Worm (Caenorhabditis elegans) whole organism, L4 larva: ENCODE measurements around the gene K07C5.13.

Source experiments
- R02D3.7 ChIP-seq: fragments of 150-350 bp; sonication (generic microtip); optimal IDR thresholded peaks from 3 replicates; lab custom pipeline; 2014; ENCODE audit warnings: missing biosample characterization, missing genetic modification characterization
- Y75B8A.6 ChIP-seq: fragments of 200-800 bp; sonication (Bioruptor generic); IDR thresholded peaks from 2 replicates; pipeline ENCODE4 v1.3.6; 2022; ENCODE audit warnings: missing genetic modification reagents, missing genetic modification characterization, missing compliant biosample characterization
- aha-1 ChIP-seq: fragments of 150-350 bp; peaks from one replicate; lab custom pipeline; 2014; ENCODE audit warnings: missing biosample characterization, missing genetic modification characterization
- lin-1 ChIP-seq: fragments of 200-800 bp; sonication (Bioruptor generic); IDR thresholded peaks from 2 replicates; pipeline ENCODE4 v1.3.6; 2022; ENCODE audit warnings: missing genetic modification reagents, missing genetic modification characterization, missing compliant biosample characterization
- lir-3 ChIP-seq: sonication (generic microtip); optimal IDR thresholded peaks from 2 replicates; lab custom pipeline; 2016; ENCODE audit warnings: mild to moderate bottlenecking, missing genetic modification characterization, missing compliant biosample characterization
- nhr-42 ChIP-seq: fragments of 200-800 bp; sonication (Bioruptor generic); IDR thresholded peaks from 2 replicates; pipeline ENCODE4 v1.3.6; 2022; ENCODE audit warnings: missing genetic modification characterization, missing compliant biosample characterization
- nhr-77 ChIP-seq: fragments of 150-350 bp; optimal IDR thresholded peaks from 2 replicates; lab custom pipeline; 2014; ENCODE audit warnings: missing biosample characterization, missing genetic modification characterization
- pha-4 ChIP-seq, 2 experiments: fragments of 150-350 bp in 1 of 2; fragments of 200-800 bp in 1 of 2; sonication (Bioruptor generic) in 1 of 2; IDR thresholded peaks in 1 of 2; optimal IDR thresholded peaks in 1 of 2; 2 replicates each; pipeline versions ENCODE4 v1.3.6 to Lab custom; 2014 to 2022; ENCODE audit warnings: missing genetic modification characterization in 2 of 2, missing genetic modification reagents in 2 of 2, missing biosample characterization in 1 of 2, missing compliant biosample characterization in 1 of 2
- pqm-1 ChIP-seq: sonication (generic microtip); optimal IDR thresholded peaks from 2 replicates; lab custom pipeline; 2017; ENCODE audit warnings: missing biosample characterization, missing genetic modification characterization
- set-16 ChIP-seq: fragments of 200-800 bp; sonication (Bioruptor generic); IDR thresholded peaks from 2 replicates; pipeline ENCODE4 v1.3.6; 2022; ENCODE audit warnings: missing genetic modification reagents, missing genetic modification characterization, missing compliant biosample characterization
- unc-130 ChIP-seq: sonication (generic microtip); optimal IDR thresholded peaks from 2 replicates; lab custom pipeline; 2016; ENCODE audit warnings: missing genetic modification reagents, missing genetic modification characterization, missing compliant biosample characterization
- unc-62 ChIP-seq, 3 experiments: fragments of 150-350 bp in 1 of 3; sonication (generic microtip); optimal IDR thresholded peaks in 2 of 3; peaks in 1 of 3; 1 replicate in 1 of 3; 2 replicates in 2 of 3; lab custom pipeline; 2014 to 2017; ENCODE audit warnings: missing biosample characterization in 3 of 3, missing genetic modification characterization in 3 of 3, missing genetic modification reagents in 3 of 3, missing genotype in 1 of 3
- ztf-11 ChIP-seq: fragments of 150-350 bp; optimal IDR thresholded peaks from 2 replicates; lab custom pipeline; 2014; ENCODE audit warnings: missing biosample characterization, missing genetic modification characterization
- ztf-7 ChIP-seq: fragments of 150-350 bp; optimal IDR thresholded peaks from 2 replicates; lab custom pipeline; 2014; ENCODE audit warnings: missing biosample characterization, missing genetic modification characterization

ce11 chrV:10387412-10387811, 45.6 kb downstream of the K07C5.13 start:
- TF ChIP-seq Y75B8A.6 (no peak), aha-1 (tag; lab: Kevin White, UChicago) (no peak), unc-62 (GFP tag; optimal IDR thresholded peaks at IDR 0.05 in 1 of 2; lab: Kevin White, UChicago) (peak in 1 of 2 experiments; percentile 2), unc-62 (tag; optimal IDR thresholded peaks at IDR 0.05; lab: Kevin White, UChicago) (no peak), R02D3.7 (tag; lab: Kevin White, UChicago) (no peak), lir-3 (tag; lab: Kevin White, UChicago) (no peak), nhr-77 (tag; lab: Kevin White, UChicago) (no peak), pqm-1 (tag; lab: Kevin White, UChicago) (no peak), ztf-11 (no peak), ztf-7 (tag; lab: Kevin White, UChicago) (no peak), nhr-42 (GFP tag; lab: Robert Waterston, UW) (no peak), set-16 (GFP tag; lab: Robert Waterston, UW) (no peak), lin-1 (GFP tag; lab: Robert Waterston, UW) (no peak), unc-130 (GFP tag; lab: Kevin White, UChicago) (no peak), pha-4 (GFP tag; IDR thresholded peaks at IDR 0.05; lab: Robert Waterston, UW) (no peak), pha-4 (tag; optimal IDR thresholded peaks at IDR 0.05; lab: Kevin White, UChicago) (no peak)
